Fruit fly (Drosophila melanogaster) whole organism: ENCODE measurements around the gene RpS5a.

Experiments used
- CG8478 ChIP-seq: fragments of >200 bp; optimal IDR thresholded peaks from 2 replicates; lab custom pipeline; 2018; ENCODE audit warnings: inconsistent platforms
- Dll ChIP-seq: fragments of >200 bp; optimal IDR thresholded peaks from 2 replicates; lab custom pipeline; 2017
- EcR ChIP-seq, 2 experiments: fragments of >200 bp; optimal IDR thresholded peaks; 2 replicates each; lab custom pipeline; 2017; ENCODE audit warnings: missing biosample characterization in 2 of 2, missing genetic modification characterization in 2 of 2, missing genetic modification reagents in 2 of 2
- pan ChIP-seq: fragments of >200 bp; optimal IDR thresholded peaks from 2 replicates; lab custom pipeline; 2017
- usp ChIP-seq: fragments of >200 bp; optimal IDR thresholded peaks from 2 replicates; lab custom pipeline; 2017; ENCODE audit warnings: missing biosample characterization, missing genetic modification characterization, mixed read lengths

dm6 chrX:17172777-17173315 lies 24.8 kb upstream of the RpS5a start:
- no peak for TF ChIP-seq Dll (lab: Kevin White, UChicago)
- no peak for TF ChIP-seq usp
- no peak for TF ChIP-seq pan (lab: Kevin White, UChicago)
- no peak for TF ChIP-seq CG8478 (lab: Kevin White, UChicago)
- TF ChIP-seq EcR (GFP tag; optimal IDR thresholded peaks at IDR 0.05; lab: Kevin White, UChicago) = no peak
